Fruit fly (Drosophila melanogaster): ENCODE data around the gene Srg1.

The Srg1 gene

dm6 chr3R:24875939-24876842, 11.7 kb upstream of the Srg1 start, which contains the start of gene CG3744 (continued):
- TF ChIP-seq net (GFP tag; optimal IDR thresholded peaks at IDR 0.05) (peak; percentile 72), CG10669 (GFP tag; optimal IDR thresholded peaks at IDR 0.05) (no peak), dac (GFP tag; optimal IDR thresholded peaks at IDR 0.05) (peak; percentile 79), Eip78C (GFP tag) (peak; percentile 86), Hr39 (GFP tag; optimal IDR thresholded peaks at IDR 0.05) (peak; percentile 74), Ets96B (tag; optimal IDR thresholded peaks at IDR 0.05) (peak; percentile 73), CG4318 (GFP tag; optimal IDR thresholded peaks at IDR 0.05) (no peak), CG6276 (GFP tag; optimal IDR thresholded peaks at IDR 0.05) (no peak), CG6792 (GFP tag; optimal IDR thresholded peaks at IDR 0.05) (peak; percentile 62), CG11762 (GFP tag; optimal IDR thresholded peaks at IDR 0.05; ENCODE audit: insufficient read depth) (peak; percentile 38), CG16779 (tag; optimal IDR thresholded peaks at IDR 0.05) (peak; percentile 5), eg (GFP tag; IDR thresholded peaks at IDR 0.05) (peak; percentile 94), CG31627 (GFP tag; optimal IDR thresholded peaks at IDR 0.05) (peak; percentile 77), fkh (GFP tag; optimal IDR thresholded peaks at IDR 0.05) (no peak), CG6808 (GFP tag; optimal IDR thresholded peaks at IDR 0.05) (peak; percentile 47), CG8119 (GFP tag; IDR thresholded peaks at IDR 0.05) (peak; percentile 76), CG32006 (GFP tag; optimal IDR thresholded peaks at IDR 0.05) (peak; percentile 85), CG6163 (GFP tag; IDR thresholded peaks at IDR 0.05) (peak; percentile 89), CG11294 (GFP tag; IDR thresholded peaks at IDR 0.05) (peak; percentile 85), CG7368 (GFP tag; optimal IDR thresholded peaks at IDR 0.05) (peak; percentile 68), fd85E (GFP tag; optimal IDR thresholded peaks at IDR 0.05) (no peak), topi (GFP tag; optimal IDR thresholded peaks at IDR 0.05) (peak; percentile 64), CG3919 (GFP tag; optimal IDR thresholded peaks at IDR 0.05) (peak; percentile 88), CG8319 (GFP tag; optimal IDR thresholded peaks at IDR 0.05) (no peak), cyc (GFP tag; optimal IDR thresholded peaks at IDR 0.05) (peak; percentile 81)

- TF ChIP-seq Eip78C (GFP tag): peak; percentile 67
- TF ChIP-seq dac (GFP tag; optimal IDR thresholded peaks at IDR 0.05): no peak
- TF ChIP-seq CG32006 (GFP tag; optimal IDR thresholded peaks at IDR 0.05): no peak
- TF ChIP-seq CG6163 (GFP tag; IDR thresholded peaks at IDR 0.05): peak; percentile 9; the same call in 1 of the 3 replicates
- TF ChIP-seq topi (GFP tag; optimal IDR thresholded peaks at IDR 0.05): no peak
- no peak for TF ChIP-seq net (GFP tag; optimal IDR thresholded peaks at IDR 0.05)
- TF ChIP-seq Hr39 (GFP tag; optimal IDR thresholded peaks at IDR 0.05): no peak
- TF ChIP-seq eg (GFP tag; IDR thresholded peaks at IDR 0.05): peak; percentile 41; the same call in 1 of the 3 replicates
- TF ChIP-seq CG3032 (tag; optimal IDR thresholded peaks at IDR 0.05): peak; percentile 14
- TF ChIP-seq Sox14 (GFP tag; optimal IDR thresholded peaks at IDR 0.05): peak; percentile 29
- TF ChIP-seq CG1621 (tag; optimal IDR thresholded peaks at IDR 0.05): peak; percentile 57
- TF ChIP-seq vri (GFP tag; optimal IDR thresholded peaks at IDR 0.05): no peak
- no peak for TF ChIP-seq Met (GFP tag; optimal IDR thresholded peaks at IDR 0.05)
- TF ChIP-seq Smox (GFP tag; optimal IDR thresholded peaks at IDR 0.05): no peak
- TF ChIP-seq Lpt (GFP tag; optimal IDR thresholded peaks at IDR 0.05): no peak
- TF ChIP-seq CG8119 (GFP tag; IDR thresholded peaks at IDR 0.05): no peak
- TF ChIP-seq acj6 (GFP tag; optimal IDR thresholded peaks at IDR 0.05): no peak
- peak; percentile 32 for TF ChIP-seq CG6854 (GFP tag; optimal IDR thresholded peaks at IDR 0.05)
- TF ChIP-seq salr (GFP tag; optimal IDR thresholded peaks at IDR 0.05): no peak
- TF ChIP-seq Sox102F (GFP tag; optimal IDR thresholded peaks at IDR 0.05): no peak
- peak; percentile 36 to 73 for TF ChIP-seq ss (GFP tag; optimal IDR thresholded peaks at IDR 0.05)
- no peak for TF ChIP-seq esn (GFP tag; optimal IDR thresholded peaks at IDR 0.05)
- TF ChIP-seq CG6276 (GFP tag; optimal IDR thresholded peaks at IDR 0.05): no peak
- no peak for TF ChIP-seq Eip93F (GFP tag; optimal IDR thresholded peaks at IDR 0.05)
Observed at dm6 chr3R:24870389-24871048, 6.0 kb upstream of the Srg1 start, which contains the start of gene CycB3. Gene CycB3 (minus strand): TSS chr3R:24870816.
